Worm (Caenorhabditis elegans): ENCODE data around the gene pccb-1.

pccb-1 gene

ce11 chrX:3057656-3058055, 31.7 kb upstream of the pccb-1 start:
- TF ChIP-seq fos-1 (tag; optimal IDR thresholded peaks at IDR 0.05) (no peak), zag-1 (tag; optimal IDR thresholded peaks at IDR 0.05) (no peak), nhr-11 (tag; optimal IDR thresholded peaks at IDR 0.05) (no peak), egl-27 (tag; optimal IDR thresholded peaks at IDR 0.05) (no peak), ama-1 (optimal IDR thresholded peaks at IDR 0.05) (no peak), mab-5 (tag; optimal IDR thresholded peaks at IDR 0.05) (no peak), ceh-82 (tag; optimal IDR thresholded peaks at IDR 0.05) (no peak), peb-1 (tag; optimal IDR thresholded peaks at IDR 0.05) (no peak), Y55F3AM.14 (GFP tag; optimal IDR thresholded peaks at IDR 0.05) (no peak), sem-4 (tag; optimal IDR thresholded peaks at IDR 0.05) (no peak), elt-1 (tag; optimal IDR thresholded peaks at IDR 0.05) (no peak)

ce11 chrX:3059299-3059698, 30.1 kb upstream of the pccb-1 start, which contains the start of gene rsef-1:
Gene rsef-1, minus strand, starts transcription at chrX:3059399.
- TF ChIP-seq nhr-11 (tag; optimal IDR thresholded peaks at IDR 0.05) (no peak), C34F6.9 (tag; optimal IDR thresholded peaks at IDR 0.05) (no peak), R02D3.7 (tag; optimal IDR thresholded peaks at IDR 0.05) (no peak), nhr-77 (tag; optimal IDR thresholded peaks at IDR 0.05) (no peak), snpc-4 (tag; optimal IDR thresholded peaks at IDR 0.05) (no peak)

ce11 chrX:3061698-3062097, 27.7 kb upstream of the pccb-1 start:
- TF ChIP-seq nhr-129 (tag; optimal IDR thresholded peaks at IDR 0.05) (no peak), alr-1 (tag; optimal IDR thresholded peaks at IDR 0.05) (no peak), mbf-1 (tag; optimal IDR thresholded peaks at IDR 0.05) (no peak), nhr-23 (tag; optimal IDR thresholded peaks at IDR 0.05) (no peak), peb-1 (tag; optimal IDR thresholded peaks at IDR 0.05) (no peak), ztf-4 (tag; optimal IDR thresholded peaks at IDR 0.05) (no peak), C34F6.9 (tag; optimal IDR thresholded peaks at IDR 0.05) (no peak), crh-2 (tag; optimal IDR thresholded peaks at IDR 0.05) (no peak)

- TF ChIP-seq ceh-16 (tag; optimal IDR thresholded peaks at IDR 0.05) (no peak), unc-39 (tag; optimal IDR thresholded peaks at IDR 0.05) (no peak), ZK546.5 (tag; optimal IDR thresholded peaks at IDR 0.05) (no peak)
Observed at ce11 chrX:3063274-3063673, 26.1 kb upstream of the pccb-1 start, which contains the start of gene ceh-30. Gene ceh-30, plus strand, starts transcription at chrX:3063574.

- no peak for TF ChIP-seq nhr-12 (tag; optimal IDR thresholded peaks at IDR 0.05)
- no peak for TF ChIP-seq sma-3 (GFP tag; optimal IDR thresholded peaks at IDR 0.05)
- no peak for TF ChIP-seq crh-2 (tag; optimal IDR thresholded peaks at IDR 0.05)
- TF ChIP-seq elt-3 (tag; optimal IDR thresholded peaks at IDR 0.05): no peak
- TF ChIP-seq ztf-4 (tag; optimal IDR thresholded peaks at IDR 0.05): no peak
- no peak for TF ChIP-seq Y55F3AM.14 (GFP tag; optimal IDR thresholded peaks at IDR 0.05)
- no peak for TF ChIP-seq lin-11 (tag; optimal IDR thresholded peaks at IDR 0.05)
- no peak for TF ChIP-seq ZK546.5 (tag; optimal IDR thresholded peaks at IDR 0.05)
- no peak for TF ChIP-seq nhr-23 (tag; optimal IDR thresholded peaks at IDR 0.05)
- no peak for TF ChIP-seq mbf-1 (tag; optimal IDR thresholded peaks at IDR 0.05)
- no peak for TF ChIP-seq lin-39 (tag; optimal IDR thresholded peaks at IDR 0.05)
- no peak for TF ChIP-seq sma-9 (GFP tag; optimal IDR thresholded peaks at IDR 0.05)
- no peak for TF ChIP-seq sma-9 (tag; optimal IDR thresholded peaks at IDR 0.05)
- no peak for TF ChIP-seq R02D3.7 (tag; optimal IDR thresholded peaks at IDR 0.05)
- no peak for TF ChIP-seq snpc-4 (tag; optimal IDR thresholded peaks at IDR 0.05)
Observed at ce11 chrX:3067052-3067451, 22.3 kb upstream of the pccb-1 start.

- TF ChIP-seq zag-1 (tag; optimal IDR thresholded peaks at IDR 0.05) (no peak), nhr-25 (tag; optimal IDR thresholded peaks at IDR 0.05) (no peak), ama-1 (optimal IDR thresholded peaks at IDR 0.05) (no peak), peb-1 (tag; optimal IDR thresholded peaks at IDR 0.05) (no peak), aly-2 (tag; optimal IDR thresholded peaks at IDR 0.05) (no peak), F13H6.1 (tag; optimal IDR thresholded peaks at IDR 0.05) (no peak), nhr-12 (tag; optimal IDR thresholded peaks at IDR 0.05) (no peak), unc-39 (tag; optimal IDR thresholded peaks at IDR 0.05) (no peak), fos-1 (tag; optimal IDR thresholded peaks at IDR 0.05) (no peak), gmeb-1 (tag; optimal IDR thresholded peaks at IDR 0.05) (no peak), sma-3 (GFP tag; optimal IDR thresholded peaks at IDR 0.05) (no peak), lin-39 (tag; optimal IDR thresholded peaks at IDR 0.05) (no peak), blmp-1 (tag; optimal IDR thresholded peaks at IDR 0.05; ENCODE audit: insufficient read depth) (no peak), lin-13 (GFP tag; optimal IDR thresholded peaks at IDR 0.05) (no peak), nhr-6 (tag; optimal IDR thresholded peaks at IDR 0.05) (no peak), snpc-4 (tag; optimal IDR thresholded peaks at IDR 0.05) (no peak), sma-9 (GFP tag; optimal IDR thresholded peaks at IDR 0.05) (no peak), sma-9 (tag; optimal IDR thresholded peaks at IDR 0.05) (no peak)
Observed at ce11 chrX:3070322-3070721, 19.0 kb upstream of the pccb-1 start, which contains the start of gene ceh-31. Gene ceh-31, minus strand, starts transcription at chrX:3070422.

Data from whole organism, L2 larva.